Fruit fly (Drosophila melanogaster): ENCODE data around the gene CG15482.

The CG15482 gene

DNA sequence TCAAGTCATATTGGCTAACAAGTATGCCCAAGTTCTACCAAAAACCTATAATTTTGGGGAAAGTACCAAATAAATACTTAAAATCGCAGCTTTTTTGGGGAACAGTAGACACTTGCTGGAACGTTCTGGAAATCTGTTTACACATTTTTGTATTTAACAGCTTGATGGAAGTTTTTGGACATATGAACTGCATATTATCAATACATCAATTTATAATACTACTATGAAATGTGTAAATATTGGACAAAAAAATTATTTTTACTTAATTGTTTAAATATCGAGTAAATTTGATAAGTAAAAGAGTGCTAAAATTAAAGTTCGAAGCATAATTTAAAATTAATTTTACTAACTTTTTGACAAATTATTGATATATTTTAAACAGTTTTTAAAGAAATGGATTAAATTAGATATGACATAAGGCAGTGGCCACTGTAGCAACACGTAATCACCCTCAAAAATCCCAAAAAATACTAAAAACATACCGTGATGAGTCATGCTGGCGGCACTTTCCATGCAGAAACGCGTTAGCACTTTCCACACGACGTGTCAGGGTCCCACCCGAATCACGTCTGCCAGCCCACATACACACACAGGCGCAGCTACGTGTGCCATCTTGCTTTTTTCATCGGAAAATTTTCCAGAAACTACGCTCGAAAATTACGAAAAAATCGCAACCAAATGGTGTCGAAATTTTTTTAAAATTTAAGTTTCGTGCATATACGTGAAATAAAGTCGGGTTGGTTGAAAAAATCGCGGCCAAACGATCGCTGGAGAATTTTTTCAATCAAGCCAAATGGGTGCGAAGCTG lies 46.4 kb downstream of the CG15482 start, which contains the start of gene Sirt1 (continued):
- TF ChIP-seq CG14014 (GFP tag; IDR thresholded peaks at IDR 0.05) (peak; percentile 74; the same call in 1 of the 2 replicates), CG13296 (GFP tag; optimal IDR thresholded peaks at IDR 0.05) (peak; percentile 80), Neu2 (GFP tag; optimal IDR thresholded peaks at IDR 0.05; ENCODE audit: borderline replicate concordance) (no peak), Hand (GFP tag; optimal IDR thresholded peaks at IDR 0.05) (peak; percentile 16), Max (GFP tag; optimal IDR thresholded peaks at IDR 0.05) (peak; percentile 49), wdn (GFP tag; IDR thresholded peaks at IDR 0.05) (peak; percentile 66), tap (tag; optimal IDR thresholded peaks at IDR 0.05) (peak; percentile 62), Dbx (GFP tag; IDR thresholded peaks at IDR 0.05) (peak; percentile 84; the same call in 2 of the 3 replicates), PHDP (tag; optimal IDR thresholded peaks at IDR 0.05) (peak; percentile 84), kni (GFP tag; optimal IDR thresholded peaks at IDR 0.05) (no peak), CG5245 (GFP tag; optimal IDR thresholded peaks at IDR 0.05) (peak; percentile 38), YL-1 (GFP tag; optimal IDR thresholded peaks at IDR 0.05) (peak; percentile 100), klu (GFP tag; IDR thresholded peaks at IDR 0.05) (peak; percentile 84; the same call in 1 of the 2 replicates), Meics (GFP tag; optimal IDR thresholded peaks at IDR 0.05) (peak; percentile 91), Opbp (GFP tag; IDR thresholded peaks at IDR 0.05; ENCODE audit: partially characterized antibody) (peak; percentile 43; the same call in 1 of the 3 replicates), HmgZ (tag; optimal IDR thresholded peaks at IDR 0.05) (peak; percentile 34), sr (GFP tag; IDR thresholded peaks at IDR 0.05) (no peak), CG12942 (GFP tag; optimal IDR thresholded peaks at IDR 0.05) (peak; percentile 83), Doc2 (GFP tag; IDR thresholded peaks at IDR 0.05) (peak; percentile 8; the same call in 1 of the 2 replicates), unpg (GFP tag; optimal IDR thresholded peaks at IDR 0.05) (peak; percentile 82), CG1233 (GFP tag; optimal IDR thresholded peaks at IDR 0.05) (peak; percentile 86), ab (GFP tag; optimal IDR thresholded peaks at IDR 0.05) (no peak), CG15696 (tag; optimal IDR thresholded peaks at IDR 0.05) (peak; percentile 89), dimm (GFP tag; IDR thresholded peaks at IDR 0.05) (no peak), Oli (tag; optimal IDR thresholded peaks at IDR 0.05) (peak; percentile 91), CG33557 (GFP tag; optimal IDR thresholded peaks at IDR 0.05) (peak; percentile 80), mirr (GFP tag; optimal IDR thresholded peaks at IDR 0.05) (no peak), E2f1 (GFP tag; IDR thresholded peaks at IDR 0.05) (peak; percentile 79), slou (GFP tag; optimal IDR thresholded peaks at IDR 0.05) (peak; percentile 79), Nf-YB (GFP tag; optimal IDR thresholded peaks at IDR 0.05) (peak; percentile 76), nerfin-2 (GFP tag; IDR thresholded peaks at IDR 0.05; ENCODE audit: partially characterized antibody) (no peak), CG11723 (GFP tag; optimal IDR thresholded peaks at IDR 0.05) (peak; percentile 66), Dll (GFP tag; IDR thresholded peaks at IDR 0.05; ENCODE audit: partially characterized antibody) (no peak; the same call in 3 of the 4 replicates), usp (GFP tag; optimal IDR thresholded peaks at IDR 0.05) (no peak), CG5180 (GFP tag; optimal IDR thresholded peaks at IDR 0.05) (no peak), maf-S (GFP tag; optimal IDR thresholded peaks at IDR 0.05) (no peak), fd96Cb (tag; optimal IDR thresholded peaks at IDR 0.05) (peak; percentile 88), CG30020 (tag; optimal IDR thresholded peaks at IDR 0.05) (peak; percentile 78), B-H2 (GFP tag; optimal IDR thresholded peaks at IDR 0.05) (peak; percentile 30), bab2 (GFP tag; optimal IDR thresholded peaks at IDR 0.05) (peak; percentile 68), tup (GFP tag; optimal IDR thresholded peaks at IDR 0.05) (peak; percentile 11), az2 (GFP tag; optimal IDR thresholded peaks at IDR 0.05) (peak; percentile 92), CG11093 (GFP tag; IDR thresholded peaks at IDR 0.05) (peak; percentile 86), stwl (tag; optimal IDR thresholded peaks at IDR 0.05) (peak; percentile 18), CG7372 (GFP tag; IDR thresholded peaks at IDR 0.05) (peak; percentile 84), crc (GFP tag; optimal IDR thresholded peaks at IDR 0.05) (no peak), chn (GFP tag; optimal IDR thresholded peaks at IDR 0.05) (peak; percentile 35), trem (tag; optimal IDR thresholded peaks at IDR 0.05) (peak; percentile 61)

Measured in whole organism, embryonic.